Worm (Caenorhabditis elegans): Measurements from ENCODE around the gene Y102A5C.27.

DNA sequence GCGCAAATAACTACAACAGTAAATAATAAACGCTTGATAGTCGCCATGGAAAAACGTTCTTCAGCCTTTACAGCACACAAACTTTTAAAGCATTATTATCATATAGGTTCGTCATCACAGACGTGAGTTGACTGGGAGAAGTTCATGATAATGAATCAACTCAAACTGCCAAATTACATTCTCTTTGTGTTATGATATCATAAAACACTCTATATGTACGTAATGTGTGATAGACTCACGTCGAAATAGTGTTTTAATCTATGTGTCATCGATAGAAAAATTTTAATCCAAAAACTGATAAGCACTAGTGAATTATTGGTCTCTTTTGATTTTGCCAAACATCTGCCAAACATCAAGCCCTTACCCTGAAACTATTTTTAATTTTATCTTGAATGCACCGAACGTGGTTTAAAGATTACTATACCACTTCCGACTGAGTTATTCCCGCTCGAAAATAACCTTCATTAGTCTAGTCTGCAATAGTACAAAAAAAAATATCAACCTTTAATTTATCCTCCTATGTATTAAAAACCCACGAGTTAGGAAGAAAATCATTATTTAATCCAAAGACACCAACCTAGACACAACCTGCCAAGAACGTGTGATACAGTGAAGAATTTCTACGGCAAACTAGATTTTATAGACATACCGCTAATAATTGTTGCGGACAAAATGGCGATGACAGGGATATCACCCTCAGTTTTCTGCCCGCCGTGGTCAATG, 21.0 kb upstream of the Y102A5C.27 start, which contains the start of the genes clc-12 and clec-240:
- no peak for TF ChIP-seq fos-1 (tag; optimal IDR thresholded peaks at IDR 0.05)
- TF ChIP-seq mab-9 (GFP tag; IDR thresholded peaks at IDR 0.05), result no peak
- TF ChIP-seq ces-1 (GFP tag; optimal IDR thresholded peaks at IDR 0.05), result no peak
- TF ChIP-seq nhr-28 (tag; optimal IDR thresholded peaks at IDR 0.05), result no peak

Measured in whole organism, L1 larva.